Worm (Caenorhabditis elegans): ENCODE measurements around the gene F09G8.7.

- TF ChIP-seq fkh-10 (GFP tag; optimal IDR thresholded peaks at IDR 0.05) (no peak), pha-4 (tag; optimal IDR thresholded peaks at IDR 0.05) (no peak)
Observed at ce11 chrIII:8242809-8243208, 25.3 kb downstream of the F09G8.7 start, which contains the start of gene C02F5.12.
